Fruit fly (Drosophila melanogaster) whole organism, embryonic: Measurements from ENCODE around the gene AP-1sigma.

Experiments used
- CG10654 ChIP-seq: fragments of 200-800 bp; sonication (Bioruptor generic); optimal IDR thresholded peaks from 2 replicates; lab custom pipeline; 2016; ENCODE audit warnings: missing biosample characterization, missing genetic modification characterization
- CG10979 ChIP-seq: fragments of 200-800 bp; sonication (Bioruptor generic); optimal IDR thresholded peaks from 2 replicates; lab custom pipeline; 2018; ENCODE audit warnings: missing biosample characterization, mild to moderate bottlenecking, missing genetic modification characterization, moderate library complexity
- CG12071 ChIP-seq: fragments of 200-800 bp; sonication (Bioruptor generic); optimal IDR thresholded peaks from 3 replicates; lab custom pipeline; 2018; ENCODE audit warnings: missing biosample characterization, mild to moderate bottlenecking, missing genetic modification characterization
- CG13775 ChIP-seq: fragments of 200-800 bp; sonication (Bioruptor generic); optimal IDR thresholded peaks from 3 replicates; lab custom pipeline; 2017; ENCODE audit warnings: missing biosample characterization, mild to moderate bottlenecking, missing genetic modification characterization
- CG14710 ChIP-seq: fragments of 200-800 bp; sonication (Bioruptor generic); optimal IDR thresholded peaks from 3 replicates; lab custom pipeline; 2019; ENCODE audit warnings: missing biosample characterization, mild to moderate bottlenecking, missing genetic modification characterization, moderate library complexity
- CG15514 ChIP-seq: fragments of 200-800 bp; sonication (Bioruptor generic); optimal IDR thresholded peaks from 3 replicates; lab custom pipeline; 2017; ENCODE audit warnings: missing biosample characterization, missing genetic modification characterization, mild to moderate bottlenecking, moderate library complexity, missing genetic modification reagents
- CG16813 ChIP-seq: fragments of 200-800 bp; sonication (Bioruptor generic); IDR thresholded peaks from 3 replicates; pipeline ENCODE4 v1.3.6; 2022; ENCODE audit warnings: missing biosample characterization, missing genetic modification characterization; ENCODE audit not compliant: partially characterized antibody
- CG16863 ChIP-seq: fragments of 200-800 bp; sonication (Bioruptor generic); optimal IDR thresholded peaks from 3 replicates; lab custom pipeline; 2016; ENCODE audit warnings: missing biosample characterization, missing genetic modification characterization
- CG17568 ChIP-seq: fragments of 200-800 bp; sonication (Bioruptor generic); optimal IDR thresholded peaks from 2 replicates; lab custom pipeline; 2018; ENCODE audit warnings: missing biosample characterization, mild to moderate bottlenecking, missing genetic modification characterization, moderate library complexity
- CG1832 ChIP-seq: fragments of 200-800 bp; sonication (Bioruptor generic); optimal IDR thresholded peaks from 2 replicates; lab custom pipeline; 2017; ENCODE audit warnings: missing biosample characterization, mild to moderate bottlenecking, missing genetic modification characterization, inconsistent platforms
- CG18599 ChIP-seq: fragments of 200-800 bp; sonication (Bioruptor generic); optimal IDR thresholded peaks from 3 replicates; lab custom pipeline; 2017; ENCODE audit warnings: missing biosample characterization, missing genetic modification characterization, mild to moderate bottlenecking, moderate library complexity, missing genetic modification reagents
- CG32532 ChIP-seq: fragments of 200-800 bp; sonication (Bioruptor generic); IDR thresholded peaks from 2 replicates; pipeline ENCODE4 v1.3.6; 2022; ENCODE audit warnings: missing biosample characterization, missing genetic modification characterization
- CG33213 ChIP-seq: fragments of 200-800 bp; sonication (Bioruptor generic); optimal IDR thresholded peaks from 3 replicates; lab custom pipeline; 2016; ENCODE audit warnings: missing biosample characterization, missing genetic modification characterization
- CG3407 ChIP-seq: fragments of 200-800 bp; sonication (Bioruptor generic); optimal IDR thresholded peaks from 2 replicates; lab custom pipeline; 2018; ENCODE audit warnings: missing biosample characterization, mild to moderate bottlenecking, missing genetic modification characterization
- CG3995 ChIP-seq: fragments of 200-800 bp; sonication (Bioruptor generic); optimal IDR thresholded peaks from 3 replicates; lab custom pipeline; 2016; ENCODE audit warnings: missing biosample characterization, missing genetic modification characterization
- CG4707 ChIP-seq: fragments of 200-800 bp; sonication (Bioruptor generic); optimal IDR thresholded peaks from 2 replicates; lab custom pipeline; 2018; ENCODE audit warnings: missing biosample characterization, mild to moderate bottlenecking, missing genetic modification characterization, moderate library complexity
- CG5180 ChIP-seq: fragments of 200-800 bp; sonication (Bioruptor generic); optimal IDR thresholded peaks from 3 replicates; lab custom pipeline; 2017; ENCODE audit warnings: missing biosample characterization, missing genetic modification characterization, mild to moderate bottlenecking, moderate library complexity, missing genetic modification reagents
- CG6683 ChIP-seq: fragments of 200-800 bp; sonication (Bioruptor generic); optimal IDR thresholded peaks from 2 replicates; lab custom pipeline; 2017; ENCODE audit warnings: missing biosample characterization, mild to moderate bottlenecking, missing genetic modification characterization, missing genetic modification reagents
- CG7556 ChIP-seq: fragments of 200-800 bp; sonication (Bioruptor generic); optimal IDR thresholded peaks from 2 replicates; lab custom pipeline; 2017; ENCODE audit warnings: missing biosample characterization, mild to moderate bottlenecking, missing genetic modification characterization
- CG7786 ChIP-seq: fragments of 200-800 bp; sonication (Bioruptor generic); optimal IDR thresholded peaks from 2 replicates; lab custom pipeline; 2016; ENCODE audit warnings: missing biosample characterization, missing genetic modification characterization
- CG8290 ChIP-seq, 3 experiments: fragments of 200-800 bp; sonication (Bioruptor generic); optimal IDR thresholded peaks; 2 replicates each; lab custom pipeline; 2016 to 2019; ENCODE audit warnings: missing biosample characterization in 3 of 3, missing genetic modification characterization in 3 of 3, mild to moderate bottlenecking in 2 of 3, moderate library complexity in 1 of 3
- CHES-1-like ChIP-seq: fragments of 200-800 bp; sonication (Bioruptor generic); optimal IDR thresholded peaks from 2 replicates; lab custom pipeline; 2016; ENCODE audit warnings: missing biosample characterization, missing genetic modification characterization
- Dip2 ChIP-seq: fragments of 200-800 bp; sonication (Bioruptor generic); IDR thresholded peaks from 2 replicates; pipeline ENCODE4 v1.3.6; 2022; ENCODE audit warnings: missing biosample characterization, missing genetic modification characterization
- Drgx ChIP-seq: fragments of 200-800 bp; sonication (Bioruptor generic); IDR thresholded peaks from 2 replicates; pipeline ENCODE4 v1.3.6; 2022; ENCODE audit warnings: missing biosample characterization, missing genetic modification characterization
- E2f2 ChIP-seq: fragments of 200-800 bp; sonication (Bioruptor generic); IDR thresholded peaks from 2 replicates; pipeline ENCODE4 v1.3.6; 2022; ENCODE audit warnings: missing biosample characterization, missing genetic modification characterization
- HLH4C ChIP-seq: fragments of 200-800 bp; sonication (Bioruptor generic); IDR thresholded peaks from 3 replicates; pipeline ENCODE4 v1.3.6; 2022; ENCODE audit warnings: missing biosample characterization, missing genetic modification characterization; ENCODE audit not compliant: partially characterized antibody
- MTF-1 ChIP-seq: fragments of 200-800 bp; sonication (Bioruptor generic); optimal IDR thresholded peaks from 2 replicates; lab custom pipeline; 2018; ENCODE audit warnings: missing biosample characterization, mild to moderate bottlenecking, missing genetic modification characterization, borderline replicate concordance
- Mrtf ChIP-seq: fragments of 200-800 bp; sonication (Bioruptor generic); IDR thresholded peaks from 3 replicates; pipeline ENCODE4 v1.3.6; 2022; ENCODE audit warnings: missing biosample characterization, missing genetic modification characterization
- NC2α ChIP-seq: fragments of 200-800 bp; sonication (Bioruptor generic); optimal IDR thresholded peaks from 2 replicates; lab custom pipeline; 2016; ENCODE audit warnings: missing biosample characterization, missing genetic modification characterization
- Neu2 ChIP-seq: fragments of 200-800 bp; sonication (Bioruptor generic); optimal IDR thresholded peaks from 3 replicates; lab custom pipeline; 2016; ENCODE audit warnings: missing biosample characterization, missing genetic modification characterization, borderline replicate concordance
- NfI ChIP-seq: fragments of 200-800 bp; sonication (Bioruptor generic); optimal IDR thresholded peaks from 3 replicates; lab custom pipeline; 2018; ENCODE audit warnings: missing biosample characterization, mild to moderate bottlenecking, missing genetic modification characterization, moderate library complexity
- dysf ChIP-seq: fragments of 200-800 bp; sonication (Bioruptor generic); IDR thresholded peaks from 3 replicates; pipeline ENCODE4 v1.3.6; 2022; ENCODE audit warnings: missing biosample characterization, missing genetic modification characterization
- ems ChIP-seq: fragments of 200-800 bp; sonication (Bioruptor generic); optimal IDR thresholded peaks from 3 replicates; lab custom pipeline; 2016; ENCODE audit warnings: missing biosample characterization, missing genetic modification characterization
- gcm2 ChIP-seq: fragments of 200-800 bp; sonication (Bioruptor generic); optimal IDR thresholded peaks from 2 replicates; lab custom pipeline; 2016; ENCODE audit warnings: missing biosample characterization, missing genetic modification characterization
- grau ChIP-seq: fragments of 200-800 bp; optimal IDR thresholded peaks from 3 replicates; lab custom pipeline; 2019; ENCODE audit warnings: missing biosample characterization, mild to moderate bottlenecking, missing genetic modification characterization, moderate library complexity
- gro ChIP-seq: fragments of 200-800 bp; sonication (Bioruptor generic); optimal IDR thresholded peaks from 2 replicates; lab custom pipeline; 2016; ENCODE audit warnings: missing biosample characterization, missing genetic modification characterization
- gsb ChIP-seq: fragments of 200-800 bp; sonication (Bioruptor generic); IDR thresholded peaks from 2 replicates; pipeline ENCODE4 v1.3.6; 2022; ENCODE audit warnings: missing biosample characterization, missing genetic modification characterization
- hth ChIP-seq: fragments of >200 bp; optimal IDR thresholded peaks from 2 replicates; lab custom pipeline; 2017; ENCODE audit warnings: inconsistent platforms
- knrl ChIP-seq: fragments of 200-800 bp; sonication (Bioruptor generic); IDR thresholded peaks from 3 replicates; pipeline ENCODE4 v1.3.6; 2022; ENCODE audit warnings: missing biosample characterization, missing genetic modification characterization; ENCODE audit not compliant: partially characterized antibody
- lbe ChIP-seq: fragments of 200-800 bp; sonication (Bioruptor generic); optimal IDR thresholded peaks from 2 replicates; lab custom pipeline; 2016; ENCODE audit warnings: missing biosample characterization, mild to moderate bottlenecking, missing genetic modification characterization
- nerfin-2 ChIP-seq: fragments of 200-800 bp; sonication (Bioruptor generic); IDR thresholded peaks from 2 replicates; pipeline ENCODE4 v1.3.6; 2022; ENCODE audit warnings: missing biosample characterization, missing genetic modification characterization; ENCODE audit not compliant: partially characterized antibody
- nmo ChIP-seq: fragments of 200-800 bp; sonication (Bioruptor generic); optimal IDR thresholded peaks from 2 replicates; lab custom pipeline; 2018; ENCODE audit warnings: missing biosample characterization, mild to moderate bottlenecking, missing genetic modification characterization, moderate library complexity
- psq ChIP-seq: fragments of 200-800 bp; sonication (Bioruptor generic); optimal IDR thresholded peaks from 2 replicates; lab custom pipeline; 2017; ENCODE audit warnings: missing biosample characterization, missing genetic modification characterization
- schlank ChIP-seq: fragments of 200-800 bp; sonication (Bioruptor generic); optimal IDR thresholded peaks from 2 replicates; lab custom pipeline; 2018; ENCODE audit warnings: missing biosample characterization, mild to moderate bottlenecking, missing genetic modification characterization
- sima ChIP-seq: fragments of 200-800 bp; sonication (Bioruptor generic); optimal IDR thresholded peaks from 2 replicates; lab custom pipeline; 2016; ENCODE audit warnings: missing biosample characterization, missing genetic modification characterization
- sqz ChIP-seq: fragments of 200-800 bp; sonication (Bioruptor generic); optimal IDR thresholded peaks from 3 replicates; lab custom pipeline; 2018; ENCODE audit warnings: missing biosample characterization, mild to moderate bottlenecking, missing genetic modification characterization
- ttk ChIP-seq: fragments of 200-800 bp; sonication (Bioruptor generic); IDR thresholded peaks from 2 replicates; pipeline ENCODE4 v2.1.2; 2022; ENCODE audit warnings: missing biosample characterization, missing genetic modification characterization
- vfl ChIP-seq: fragments of 200-800 bp; sonication (Bioruptor generic); optimal IDR thresholded peaks from 2 replicates; lab custom pipeline; 2016; ENCODE audit warnings: missing biosample characterization, missing genetic modification characterization
- wor ChIP-seq: fragments of 200-800 bp; sonication (Bioruptor generic); IDR thresholded peaks from 2 replicates; pipeline ENCODE4 v1.3.6; 2022; ENCODE audit warnings: missing biosample characterization, missing genetic modification characterization
- zen ChIP-seq: fragments of 200-800 bp; sonication (Bioruptor generic); optimal IDR thresholded peaks from 3 replicates; lab custom pipeline; 2018; ENCODE audit warnings: missing biosample characterization, mild to moderate bottlenecking, missing genetic modification characterization, moderate library complexity

Gene AP-1sigma

DNA sequence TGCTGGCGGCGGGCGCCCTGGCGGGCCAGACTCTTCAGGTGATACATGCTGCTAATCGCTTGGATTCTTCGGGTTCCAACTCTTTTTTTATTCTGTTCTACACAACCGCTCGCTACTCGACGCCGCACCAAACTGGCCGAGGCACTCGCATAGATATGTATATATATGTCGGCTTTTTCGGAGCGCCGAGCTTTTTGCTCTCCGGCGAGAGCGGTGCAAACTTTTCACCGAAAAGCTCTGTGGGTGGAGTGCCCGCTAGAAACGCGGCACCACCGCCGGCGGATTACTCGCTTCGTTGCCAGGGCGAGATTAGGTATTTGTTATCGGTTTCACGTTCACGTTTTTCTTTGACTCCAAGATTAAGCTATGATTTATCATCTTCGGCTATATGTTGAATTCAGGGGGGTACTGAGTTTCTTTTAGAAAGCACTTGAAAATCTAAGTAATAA is 15.5 kb upstream of the AP-1sigma start, which contains the start of gene Gdh (continued):
- TF ChIP-seq CG4707 (GFP tag; lab: Kevin White, UChicago): no peak
- TF ChIP-seq CG14710 (tag; lab: Kevin White, UChicago): no peak
- TF ChIP-seq CG7556 (GFP tag; lab: Kevin White, UChicago): no peak
- no peak for TF ChIP-seq schlank
- peak; percentile 35 for TF ChIP-seq gro (GFP tag; lab: Kevin White, UChicago)
- no peak for TF ChIP-seq CG13775 (GFP tag; lab: Kevin White, UChicago)
- TF ChIP-seq CG6683: no peak
- no peak for TF ChIP-seq hth
- TF ChIP-seq CG18599 (GFP tag; lab: Kevin White, UChicago): peak; percentile 55
- peak; percentile 36 for TF ChIP-seq sqz (GFP tag; lab: Kevin White, UChicago)
- no peak for TF ChIP-seq CG1832 (GFP tag; lab: Kevin White, UChicago)
- TF ChIP-seq knrl: 0 out of 3 replicates have a peak, but pooled peaks have one; percentile 33
- peak; percentile 28 for TF ChIP-seq ems (GFP tag; lab: Kevin White, UChicago)
- TF ChIP-seq CG8290 (GFP tag; optimal IDR thresholded peaks at IDR 0.05; lab: Kevin White, UChicago): no peak
- TF ChIP-seq CG8290 (tag; optimal IDR thresholded peaks at IDR 0.05; lab: Kevin White, UChicago): peak in 1 of 2 experiments; percentile 58
- peak; percentile 51; the same call in 1 of the 3 replicates for TF ChIP-seq HLH4C (GFP tag; lab: Robert Waterston, UW)
- TF ChIP-seq CG10979 (tag; lab: Kevin White, UChicago): no peak
- peak; percentile 47 for TF ChIP-seq CG12071
- no peak for TF ChIP-seq wor (GFP tag; lab: Robert Waterston, UW)
- no peak for TF ChIP-seq gcm2 (GFP tag; lab: Kevin White, UChicago)
- TF ChIP-seq MTF-1 (GFP tag; lab: Kevin White, UChicago): peak; percentile 49
- no peak for TF ChIP-seq sima (GFP tag; lab: Kevin White, UChicago)
- peak; percentile 32 for TF ChIP-seq NC2α (GFP tag; lab: Kevin White, UChicago)
- TF ChIP-seq CG33213 (GFP tag; lab: Kevin White, UChicago): no peak
- TF ChIP-seq dysf (GFP tag; lab: Robert Waterston, UW): 0 out of 3 replicates have a peak, but pooled peaks have one; percentile 18
- TF ChIP-seq CG3407 (GFP tag; lab: Kevin White, UChicago): no peak
- peak; percentile 47; the same call in 1 of the 2 replicates for TF ChIP-seq E2f2 (GFP tag; lab: Robert Waterston, UW)
- 0 out of 2 replicates have a peak, but pooled peaks have one; percentile 6 for TF ChIP-seq gsb
- TF ChIP-seq ttk (GFP tag; lab: Robert Waterston, UW): no peak
- peak; percentile 55 for TF ChIP-seq CG32532 (GFP tag; lab: Robert Waterston, UW)
- TF ChIP-seq CG16863 (GFP tag; lab: Kevin White, UChicago): no peak
- peak; percentile 49 for TF ChIP-seq CG15514
- no peak for TF ChIP-seq CHES-1-like
- TF ChIP-seq psq: no peak
- no peak for TF ChIP-seq nmo
- TF ChIP-seq CG3995 (GFP tag; lab: Kevin White, UChicago): peak; percentile 95
- TF ChIP-seq NfI (GFP tag; lab: Kevin White, UChicago): peak; percentile 26
- no peak for TF ChIP-seq CG16813 (GFP tag; lab: Robert Waterston, UW)
- TF ChIP-seq CG10654 (GFP tag; lab: Kevin White, UChicago): no peak
- TF ChIP-seq CG7786: no peak
- TF ChIP-seq vfl (GFP tag; lab: Kevin White, UChicago): no peak
- TF ChIP-seq nerfin-2: no peak
- no peak for TF ChIP-seq Mrtf (GFP tag; lab: Robert Waterston, UW)
- TF ChIP-seq CG5180 (GFP tag; lab: Kevin White, UChicago): no peak
- TF ChIP-seq Neu2: no peak
- TF ChIP-seq zen (tag; lab: Kevin White, UChicago): no peak
- no peak for TF ChIP-seq Dip2 (GFP tag; lab: Robert Waterston, UW)
- peak; percentile 33 for TF ChIP-seq lbe (GFP tag; lab: Kevin White, UChicago)
- peak; percentile 12 for TF ChIP-seq grau (tag; lab: Kevin White, UChicago)
- peak; percentile 51 for TF ChIP-seq Drgx (GFP tag; lab: Robert Waterston, UW)
- peak; percentile 35 for TF ChIP-seq CG17568 (GFP tag; lab: Kevin White, UChicago)
